Fruit fly (Drosophila melanogaster) whole organism, adult: ENCODE data around the gene Ns4.

Experiments
- CG11617 ChIP-seq: fragments of 200-800 bp; sonication (Bioruptor generic); optimal IDR thresholded peaks from 2 replicates; lab custom pipeline; 2017; ENCODE audit warnings: mild to moderate bottlenecking, missing biosample characterization, missing genetic modification reagents, missing genetic modification characterization
- CG12768 ChIP-seq: fragments of 200-800 bp; sonication (Bioruptor generic); optimal IDR thresholded peaks from 2 replicates; lab custom pipeline; 2017; ENCODE audit warnings: missing biosample characterization, missing genetic modification characterization, mild to moderate bottlenecking, moderate library complexity, missing genetic modification reagents
- CG14711 ChIP-seq: fragments of 200-800 bp; sonication (Bioruptor generic); optimal IDR thresholded peaks from 2 replicates; lab custom pipeline; 2018; ENCODE audit warnings: missing biosample characterization, mild to moderate bottlenecking, missing genetic modification characterization, moderate library complexity
- CG1620 ChIP-seq: fragments of 200-800 bp; sonication (Bioruptor generic); optimal IDR thresholded peaks from 2 replicates; lab custom pipeline; 2016; ENCODE audit warnings: missing biosample characterization, missing genetic modification characterization
- CG33017 ChIP-seq: fragments of 200-800 bp; sonication (Bioruptor generic); optimal IDR thresholded peaks from 2 replicates; lab custom pipeline; 2018; ENCODE audit warnings: missing biosample characterization, mild to moderate bottlenecking, missing genetic modification characterization, moderate library complexity
- CG5204 ChIP-seq: fragments of 200-800 bp; sonication (Bioruptor generic); optimal IDR thresholded peaks from 2 replicates; lab custom pipeline; 2016; ENCODE audit warnings: missing biosample characterization, missing genetic modification characterization
- CG7045 ChIP-seq: fragments of 200-800 bp; sonication (Bioruptor generic); optimal IDR thresholded peaks from 2 replicates; lab custom pipeline; 2017; ENCODE audit warnings: missing biosample characterization, mild to moderate bottlenecking, missing genetic modification characterization
- CG7101 ChIP-seq: fragments of 200-800 bp; sonication (Bioruptor generic); optimal IDR thresholded peaks from 2 replicates; lab custom pipeline; 2018; ENCODE audit warnings: missing biosample characterization, mild to moderate bottlenecking, missing genetic modification characterization, moderate library complexity
- Clk ChIP-seq: fragments of 200-800 bp; sonication (Bioruptor generic); optimal IDR thresholded peaks from 2 replicates; lab custom pipeline; 2017; ENCODE audit warnings: missing biosample characterization, missing genetic modification characterization
- Crg-1 ChIP-seq: fragments of 200-800 bp; sonication (Bioruptor generic); optimal IDR thresholded peaks from 2 replicates; lab custom pipeline; 2016; ENCODE audit warnings: missing biosample characterization, missing genetic modification characterization
- Hr96 ChIP-seq: fragments of 200-800 bp; sonication (Bioruptor generic); optimal IDR thresholded peaks from 2 replicates; lab custom pipeline; 2016; ENCODE audit warnings: missing biosample characterization, missing genetic modification characterization
- Mnt ChIP-seq: fragments of 200-800 bp; sonication (Bioruptor generic); optimal IDR thresholded peaks from 2 replicates; lab custom pipeline; 2016; ENCODE audit warnings: missing biosample characterization, mild to moderate bottlenecking, missing genetic modification characterization
- bab1 ChIP-seq: fragments of 200-800 bp; sonication (Bioruptor generic); optimal IDR thresholded peaks from 3 replicates; lab custom pipeline; 2019; ENCODE audit warnings: missing biosample characterization, mild to moderate bottlenecking, missing genetic modification characterization, moderate library complexity
- cic ChIP-seq: fragments of 200-800 bp; sonication (Bioruptor generic); optimal IDR thresholded peaks from 2 replicates; lab custom pipeline; 2017; ENCODE audit warnings: missing biosample characterization, mild to moderate bottlenecking, missing genetic modification characterization, moderate library complexity
- cnc ChIP-seq, 2 experiments: fragments of >200 bp; optimal IDR thresholded peaks; 2 replicates each; lab custom pipeline; 2017
- kay ChIP-seq: fragments of 200-800 bp; sonication (Bioruptor generic); peaks from one replicate; lab custom pipeline; 2016; ENCODE audit warnings: missing biosample characterization, missing genetic modification characterization, borderline replicate concordance
- ovo ChIP-seq: fragments of 200-800 bp; sonication (Bioruptor generic); optimal IDR thresholded peaks from 2 replicates; lab custom pipeline; 2016; ENCODE audit warnings: missing biosample characterization, missing genetic modification characterization
- pad ChIP-seq: fragments of 200-800 bp; sonication (Bioruptor generic); optimal IDR thresholded peaks from 3 replicates; lab custom pipeline; 2017; ENCODE audit warnings: missing biosample characterization, missing genetic modification characterization, mild to moderate bottlenecking, moderate library complexity, missing genetic modification reagents
- tj ChIP-seq: fragments of 200-800 bp; sonication (Bioruptor generic); optimal IDR thresholded peaks from 3 replicates; lab custom pipeline; 2017; ENCODE audit warnings: missing biosample characterization, mild to moderate bottlenecking, missing genetic modification characterization, moderate library complexity
- toe ChIP-seq: fragments of 200-800 bp; sonication (Bioruptor generic); optimal IDR thresholded peaks from 2 replicates; lab custom pipeline; 2016; ENCODE audit warnings: missing biosample characterization, missing genetic modification characterization

Gene Ns4

dm6 chr2L:20796758-20797514 lies 44.7 kb downstream of the Ns4 start, which contains the start of gene vari:
Gene vari (minus strand): TSS chr2L:20797042.
- TF ChIP-seq Crg-1 (no peak), cic (no peak), toe (peak; percentile 3), Clk (GFP tag; lab: Kevin White, UChicago) (no peak), cnc (optimal IDR thresholded peaks at IDR 0.05; lab: Kevin White, UChicago) (no peak), CG33017 (no peak), kay (GFP tag; lab: Kevin White, UChicago) (no peak), tj (GFP tag; lab: Kevin White, UChicago) (peak; percentile 21), bab1 (GFP tag; lab: Kevin White, UChicago) (no peak)

DNA sequence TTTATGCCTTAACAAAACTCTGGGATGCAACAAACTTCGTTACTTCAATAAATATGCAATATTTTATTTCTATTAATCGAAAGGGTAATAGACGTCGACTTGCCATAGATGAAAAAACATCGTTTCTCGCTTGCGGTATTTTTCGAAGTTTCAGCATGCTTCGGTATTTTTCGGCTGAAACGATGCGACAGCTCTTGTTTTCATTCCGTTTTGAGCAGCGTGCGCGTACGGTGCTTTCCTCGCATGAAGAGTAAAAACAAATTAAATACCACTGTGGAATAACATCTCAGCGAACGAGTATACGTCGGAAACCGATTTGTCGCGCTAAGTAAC lies 45.2 kb downstream of the Ns4 start, which contains the start of gene CG9328:
Gene CG9328, plus strand, starts transcription at position 201 of the 333 bp plus-strand sequence.
- TF ChIP-seq ovo (GFP tag; lab: Kevin White, UChicago) (peak; percentile 2), Hr96 (peak; percentile 33), pad (no peak), CG11617 (no peak), bab1 (GFP tag; lab: Kevin White, UChicago) (peak; percentile 62), Clk (GFP tag; lab: Kevin White, UChicago) (no peak), CG1620 (GFP tag; lab: Kevin White, UChicago) (no peak), cic (no peak), CG14711 (tag; lab: Kevin White, UChicago) (peak; percentile 31), kay (GFP tag; lab: Kevin White, UChicago) (no peak), Crg-1 (no peak), CG7045 (no peak), toe (no peak), tj (GFP tag; lab: Kevin White, UChicago) (peak; percentile 12), Mnt (GFP tag; lab: Kevin White, UChicago) (peak; percentile 47), cnc (optimal IDR thresholded peaks at IDR 0.05; lab: Kevin White, UChicago) (no peak), CG33017 (peak; percentile 4), CG12768 (GFP tag; lab: Kevin White, UChicago) (no peak), CG5204 (GFP tag; lab: Kevin White, UChicago) (no peak), CG7101 (peak; percentile 47)

- TF ChIP-seq CG1620 (GFP tag; lab: Kevin White, UChicago): no peak
- peak; percentile 73 for TF ChIP-seq pad
- no peak for TF ChIP-seq Crg-1
Measured at dm6 chr2L:20798351-20798777, 46.1 kb downstream of the Ns4 start.

DNA sequence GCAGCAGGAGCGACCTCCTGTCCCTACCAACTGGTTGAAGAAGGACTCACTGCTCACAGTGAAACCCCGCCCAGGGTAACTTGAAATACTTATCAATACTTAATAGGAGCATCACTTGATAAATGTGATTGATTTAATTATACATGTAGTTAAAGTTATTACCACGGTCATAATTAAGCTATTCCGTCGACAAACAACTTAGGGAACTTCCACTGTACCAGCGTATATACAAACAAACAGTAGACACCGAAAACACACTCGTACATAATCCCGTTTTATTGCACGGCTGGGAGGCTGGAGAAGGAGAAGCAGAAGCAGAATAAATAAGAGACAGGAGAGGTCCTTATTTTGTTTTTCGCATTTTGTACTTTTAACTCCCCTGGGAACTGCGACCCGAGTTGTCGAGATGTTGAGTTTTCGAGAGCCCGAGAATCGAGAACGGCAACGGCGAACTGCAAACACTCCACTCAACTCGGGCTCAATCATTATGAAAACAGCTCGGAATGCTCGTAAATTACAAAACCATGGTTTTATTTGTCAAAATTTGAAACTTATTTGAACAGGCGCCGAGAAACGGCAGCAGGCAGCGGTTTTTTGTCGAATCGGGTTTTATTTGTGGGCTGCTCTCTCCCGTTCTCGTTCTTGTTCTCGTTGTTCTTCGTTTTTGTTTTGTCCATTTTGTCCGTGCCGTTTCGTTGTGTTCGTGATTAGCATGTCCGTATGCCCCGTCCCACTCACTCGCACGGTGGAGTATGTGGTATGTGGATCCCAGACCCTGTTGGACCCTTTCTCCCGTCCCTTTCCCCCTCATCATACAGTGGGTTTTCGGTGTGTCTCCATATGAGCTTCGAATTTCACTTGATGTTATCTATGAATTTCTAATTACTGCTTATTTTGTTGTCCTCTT lies 48.0 kb downstream of the Ns4 start:
- TF ChIP-seq tj (GFP tag; lab: Kevin White, UChicago) (peak; percentile 46), bab1 (GFP tag; lab: Kevin White, UChicago) (no peak), CG33017 (peak; percentile 3), ovo (GFP tag; lab: Kevin White, UChicago) (peak; percentile 4), toe (no peak), cic (no peak), CG14711 (tag; lab: Kevin White, UChicago) (peak; percentile 7), pad (peak; percentile 97)

DNA sequence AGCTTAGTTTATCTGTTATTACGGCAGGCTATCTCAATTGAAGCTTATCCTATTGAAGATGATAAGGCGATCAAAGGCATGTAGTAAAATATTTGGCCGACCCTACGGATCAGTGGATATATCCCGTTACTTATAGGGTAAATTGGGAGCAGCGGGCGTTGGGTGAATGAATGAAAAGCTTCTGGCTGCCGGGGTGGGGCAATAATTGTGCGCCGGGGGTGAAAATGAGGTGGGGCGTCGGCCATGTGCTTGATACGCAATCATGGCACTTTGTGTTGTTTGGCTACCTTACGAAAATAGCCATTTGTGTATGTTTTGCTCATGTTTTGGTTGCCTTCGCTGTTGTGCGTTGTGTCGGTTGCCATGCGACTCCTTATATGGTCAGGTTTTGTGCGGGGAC lies 49.5 kb downstream of the Ns4 start:
- TF ChIP-seq CG1620 (GFP tag; lab: Kevin White, UChicago): no peak

DNA sequence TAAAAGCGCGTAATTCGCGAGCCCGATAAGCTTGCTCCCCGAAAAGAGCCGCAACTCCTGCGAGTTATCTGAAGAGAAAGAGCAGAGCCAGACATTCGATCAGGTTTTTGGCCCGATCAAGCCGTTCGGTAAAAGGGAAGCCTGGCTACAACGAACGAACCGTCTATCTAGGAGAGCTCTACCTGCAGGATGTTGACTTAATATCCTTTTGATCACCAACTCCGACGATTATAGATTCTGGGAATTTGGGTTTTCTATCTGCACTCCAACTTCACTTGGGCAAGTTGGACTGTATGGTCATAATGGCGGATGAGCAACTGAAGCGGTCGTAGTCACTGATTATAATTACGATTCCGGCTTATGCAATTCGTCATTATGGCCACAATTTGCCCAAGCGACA lies 49.9 kb downstream of the Ns4 start:
- no peak for TF ChIP-seq CG7101
- TF ChIP-seq CG14711 (tag; lab: Kevin White, UChicago): no peak
- no peak for TF ChIP-seq toe
- no peak for TF ChIP-seq CG1620 (GFP tag; lab: Kevin White, UChicago)
- no peak for TF ChIP-seq CG12768 (GFP tag; lab: Kevin White, UChicago)
- no peak for TF ChIP-seq CG11617
- no peak for TF ChIP-seq CG7045
- TF ChIP-seq cnc (optimal IDR thresholded peaks at IDR 0.05; lab: Kevin White, UChicago): no peak

- TF ChIP-seq CG5204 (GFP tag; lab: Kevin White, UChicago) (no peak), bab1 (GFP tag; lab: Kevin White, UChicago) (no peak), ovo (GFP tag; lab: Kevin White, UChicago) (no peak), tj (GFP tag; lab: Kevin White, UChicago) (no peak), CG7045 (no peak), Crg-1 (no peak), CG1620 (GFP tag; lab: Kevin White, UChicago) (no peak), Clk (GFP tag; lab: Kevin White, UChicago) (no peak), toe (no peak), cic (no peak)
Measured at dm6 chr2L:20802839-20803238, 50.6 kb downstream of the Ns4 start.
